Fruit fly (Drosophila melanogaster) whole organism, embryonic: ENCODE measurements around the gene Pdxk.

Experiments
- Atf3 ChIP-seq: fragments of 200-800 bp; sonication (Bioruptor generic); optimal IDR thresholded peaks from 3 replicates; lab custom pipeline; 2016; ENCODE audit warnings: missing biosample characterization, missing genetic modification characterization
- CG10565 ChIP-seq: fragments of 200-800 bp; sonication (Bioruptor generic); optimal IDR thresholded peaks from 3 replicates; lab custom pipeline; 2016; ENCODE audit warnings: missing biosample characterization, mild to moderate bottlenecking, missing genetic modification characterization
- CG11504 ChIP-seq: fragments of 200-800 bp; sonication (Bioruptor generic); optimal IDR thresholded peaks from 3 replicates; lab custom pipeline; 2019; ENCODE audit warnings: missing biosample characterization, mild to moderate bottlenecking, missing genetic modification characterization, moderate library complexity
- CG11696 ChIP-seq: fragments of 200-800 bp; sonication (Bioruptor generic); IDR thresholded peaks from 2 replicates; pipeline ENCODE4 v1.3.6; 2022; ENCODE audit warnings: missing biosample characterization, missing genetic modification characterization
- CG12155 ChIP-seq: fragments of 200-800 bp; sonication (Bioruptor generic); optimal IDR thresholded peaks from 3 replicates; lab custom pipeline; 2016; ENCODE audit warnings: missing biosample characterization, missing genetic modification characterization
- CG12219 ChIP-seq: fragments of 200-800 bp; sonication (Bioruptor generic); optimal IDR thresholded peaks from 3 replicates; lab custom pipeline; 2018; ENCODE audit warnings: missing biosample characterization, mild to moderate bottlenecking, missing genetic modification characterization
- CG12299 ChIP-seq: fragments of 200-800 bp; sonication (Bioruptor generic); optimal IDR thresholded peaks from 2 replicates; lab custom pipeline; 2018; ENCODE audit warnings: missing biosample characterization, mild to moderate bottlenecking, missing genetic modification characterization
- CG1233 ChIP-seq: fragments of 200-800 bp; sonication (Bioruptor generic); optimal IDR thresholded peaks from 4 replicates; lab custom pipeline; 2018; ENCODE audit warnings: missing biosample characterization, mild to moderate bottlenecking, missing genetic modification characterization
- CG13287 ChIP-seq: fragments of 200-800 bp; sonication (Bioruptor generic); IDR thresholded peaks from 2 replicates; pipeline ENCODE4 v1.3.6; 2022; ENCODE audit warnings: missing biosample characterization, missing genetic modification characterization; ENCODE audit not compliant: partially characterized antibody
- CG13624 ChIP-seq: fragments of 200-800 bp; sonication (Bioruptor generic); optimal IDR thresholded peaks from 2 replicates; lab custom pipeline; 2016; ENCODE audit warnings: missing biosample characterization, missing genetic modification characterization
- CG14014 ChIP-seq: fragments of 200-800 bp; sonication (Bioruptor generic); IDR thresholded peaks from 2 replicates; pipeline ENCODE4 v1.3.6; 2022; ENCODE audit warnings: missing biosample characterization, missing genetic modification characterization
- CG15514 ChIP-seq: fragments of 200-800 bp; sonication (Bioruptor generic); optimal IDR thresholded peaks from 3 replicates; lab custom pipeline; 2017; ENCODE audit warnings: missing biosample characterization, missing genetic modification characterization, mild to moderate bottlenecking, moderate library complexity, missing genetic modification reagents
- CG17359 ChIP-seq: fragments of 200-800 bp; sonication (Bioruptor generic); optimal IDR thresholded peaks from 3 replicates; lab custom pipeline; 2018; ENCODE audit warnings: missing biosample characterization, mild to moderate bottlenecking, missing genetic modification characterization, moderate library complexity
- CG17612 ChIP-seq: fragments of 200-800 bp; sonication (Bioruptor generic); IDR thresholded peaks from 2 replicates; pipeline ENCODE4 v1.3.6; 2022; ENCODE audit warnings: missing biosample characterization, missing genetic modification characterization
- CG18619 ChIP-seq: fragments of 200-800 bp; sonication (Bioruptor generic); optimal IDR thresholded peaks from 3 replicates; lab custom pipeline; 2017; ENCODE audit warnings: missing biosample characterization, mild to moderate bottlenecking, missing genetic modification characterization
- CG2712 ChIP-seq: fragments of 200-800 bp; optimal IDR thresholded peaks from 3 replicates; lab custom pipeline; 2019; ENCODE audit warnings: missing biosample characterization, mild to moderate bottlenecking, missing genetic modification characterization, moderate library complexity
- CG3065 ChIP-seq: fragments of 200-800 bp; sonication (Bioruptor generic); optimal IDR thresholded peaks from 2 replicates; lab custom pipeline; 2016; ENCODE audit warnings: missing biosample characterization, missing genetic modification characterization
- CG4282 ChIP-seq: fragments of 200-800 bp; sonication (Bioruptor generic); optimal IDR thresholded peaks from 2 replicates; lab custom pipeline; 2016; ENCODE audit warnings: missing biosample characterization, missing genetic modification characterization
- CG4617 ChIP-seq: fragments of 200-800 bp; sonication (Bioruptor generic); optimal IDR thresholded peaks from 3 replicates; lab custom pipeline; 2016; ENCODE audit warnings: missing biosample characterization, missing genetic modification characterization, borderline replicate concordance
- CG6791 ChIP-seq: fragments of 200-800 bp; sonication (Bioruptor generic); IDR thresholded peaks from 3 replicates; pipeline ENCODE4 v1.3.6; 2022; ENCODE audit warnings: missing biosample characterization, missing genetic modification characterization; ENCODE audit not compliant: partially characterized antibody
- CG7745 ChIP-seq: fragments of 200-800 bp; sonication (Bioruptor generic); optimal IDR thresholded peaks from 2 replicates; lab custom pipeline; 2018; ENCODE audit warnings: missing biosample characterization, mild to moderate bottlenecking, missing genetic modification characterization, moderate library complexity
- Chrac-16 ChIP-seq: fragments of 200-800 bp; sonication (Bioruptor generic); optimal IDR thresholded peaks from 3 replicates; lab custom pipeline; 2016; ENCODE audit warnings: missing biosample characterization, missing genetic modification characterization
- D19A ChIP-seq: fragments of 200-800 bp; optimal IDR thresholded peaks from 3 replicates; lab custom pipeline; 2019; ENCODE audit warnings: missing biosample characterization, mild to moderate bottlenecking, missing genetic modification characterization, moderate library complexity
- Dad ChIP-seq: fragments of 200-800 bp; sonication (Bioruptor generic); optimal IDR thresholded peaks from 3 replicates; lab custom pipeline; 2016; ENCODE audit warnings: missing biosample characterization, missing genetic modification characterization
- Dek ChIP-seq: fragments of 200-800 bp; sonication (Bioruptor generic); optimal IDR thresholded peaks from 3 replicates; lab custom pipeline; 2019; ENCODE audit warnings: missing biosample characterization, mild to moderate bottlenecking, missing genetic modification characterization, moderate library complexity
- Dref ChIP-seq: fragments of 200-800 bp; sonication (Bioruptor generic); IDR thresholded peaks from 2 replicates; pipeline ENCODE4 v1.3.6; 2022; ENCODE audit warnings: missing biosample characterization, missing genetic modification characterization
- ERR ChIP-seq: fragments of 200-800 bp; sonication (Bioruptor generic); optimal IDR thresholded peaks from 2 replicates; lab custom pipeline; 2016; ENCODE audit warnings: missing biosample characterization, missing genetic modification characterization
- Fer2 ChIP-seq: fragments of 200-800 bp; sonication (Bioruptor generic); optimal IDR thresholded peaks from 2 replicates; lab custom pipeline; 2018; ENCODE audit warnings: missing biosample characterization, mild to moderate bottlenecking, missing genetic modification characterization, moderate library complexity
- Kr ChIP-seq: fragments of 200-800 bp; sonication (Bioruptor generic); optimal IDR thresholded peaks from 2 replicates; lab custom pipeline; 2017; ENCODE audit warnings: missing biosample characterization, mild to moderate bottlenecking, missing genetic modification characterization
- Lhr ChIP-seq: fragments of 200-800 bp; sonication (Bioruptor generic); optimal IDR thresholded peaks from 3 replicates; lab custom pipeline; 2017; ENCODE audit warnings: mild to moderate bottlenecking, missing biosample characterization, missing genetic modification reagents, missing genetic modification characterization
- Lpt ChIP-seq: fragments of >200 bp; optimal IDR thresholded peaks from 2 replicates; lab custom pipeline; 2018; ENCODE audit warnings: missing biosample characterization, missing genetic modification characterization
- Med ChIP-seq: fragments of 200-800 bp; sonication (Bioruptor generic); peaks from one replicate; lab custom pipeline; 2016; ENCODE audit warnings: missing biosample characterization, missing genetic modification characterization, mild to moderate bottlenecking, inconsistent platforms, moderate library complexity
- NFAT ChIP-seq: fragments of 200-800 bp; sonication (Bioruptor generic); IDR thresholded peaks from 2 replicates; pipeline ENCODE4 v1.3.6; 2022; ENCODE audit warnings: missing biosample characterization, missing genetic modification characterization
- Nf-YB ChIP-seq: fragments of 200-800 bp; sonication (Bioruptor generic); optimal IDR thresholded peaks from 3 replicates; lab custom pipeline; 2019; ENCODE audit warnings: missing biosample characterization, mild to moderate bottlenecking, missing genetic modification characterization, moderate library complexity
- Oaz ChIP-seq: fragments of 200-800 bp; sonication (Bioruptor generic); IDR thresholded peaks from 2 replicates; pipeline ENCODE4 v1.3.6; 2022; ENCODE audit warnings: missing biosample characterization, missing genetic modification characterization
- Rx ChIP-seq: fragments of 200-800 bp; sonication (Bioruptor generic); IDR thresholded peaks from 2 replicates; pipeline ENCODE4 v1.3.6; 2022; ENCODE audit warnings: missing biosample characterization, missing genetic modification characterization
- Scr ChIP-seq: fragments of 200-800 bp; sonication (Bioruptor generic); IDR thresholded peaks from 2 replicates; pipeline ENCODE4 v1.3.6; 2022; ENCODE audit warnings: missing biosample characterization, missing genetic modification characterization; ENCODE audit not compliant: partially characterized antibody
- chm ChIP-seq: fragments of 200-800 bp; sonication (Bioruptor generic); IDR thresholded peaks from 2 replicates; pipeline ENCODE4 v1.3.6; 2022; ENCODE audit warnings: missing biosample characterization, missing genetic modification characterization
- grau ChIP-seq: fragments of 200-800 bp; optimal IDR thresholded peaks from 3 replicates; lab custom pipeline; 2019; ENCODE audit warnings: missing biosample characterization, mild to moderate bottlenecking, missing genetic modification characterization, moderate library complexity
- jumu ChIP-seq: fragments of 200-800 bp; sonication (Bioruptor generic); optimal IDR thresholded peaks from 3 replicates; lab custom pipeline; 2016; ENCODE audit warnings: missing biosample characterization, missing genetic modification characterization
- knrl ChIP-seq: fragments of 200-800 bp; sonication (Bioruptor generic); IDR thresholded peaks from 3 replicates; pipeline ENCODE4 v1.3.6; 2022; ENCODE audit warnings: missing biosample characterization, missing genetic modification characterization; ENCODE audit not compliant: partially characterized antibody
- lilli ChIP-seq: fragments of 200-800 bp; sonication (Bioruptor generic); optimal IDR thresholded peaks from 3 replicates; lab custom pipeline; 2016; ENCODE audit warnings: missing biosample characterization, missing genetic modification characterization
- maf-S ChIP-seq: fragments of 200-800 bp; sonication (Bioruptor generic); optimal IDR thresholded peaks from 2 replicates; lab custom pipeline; 2016; ENCODE audit warnings: missing biosample characterization, missing genetic modification characterization
- pan ChIP-seq, 4 experiments: fragments of >200 bp in 3 of 4; fragments of 200-800 bp in 1 of 4; sonication (Bioruptor generic) in 1 of 4; optimal IDR thresholded peaks in 3 of 4; IDR thresholded peaks in 1 of 4; 2 replicates each; pipeline versions ENCODE4 v1.3.6 to Lab custom; 2017 to 2022; ENCODE audit warnings: missing biosample characterization in 2 of 4, missing genetic modification characterization in 2 of 4, mixed read lengths in 1 of 4
- psq ChIP-seq: fragments of 200-800 bp; sonication (Bioruptor generic); optimal IDR thresholded peaks from 2 replicates; lab custom pipeline; 2017; ENCODE audit warnings: missing biosample characterization, missing genetic modification characterization
- pzg ChIP-seq: fragments of 200-800 bp; sonication (Bioruptor generic); optimal IDR thresholded peaks from 3 replicates; lab custom pipeline; 2018; ENCODE audit warnings: missing biosample characterization, mild to moderate bottlenecking, missing genetic modification characterization, moderate library complexity
- rib ChIP-seq: fragments of 200-800 bp; sonication (Bioruptor generic); IDR thresholded peaks from 2 replicates; pipeline ENCODE4 v1.3.6; 2022; ENCODE audit warnings: missing biosample characterization, missing genetic modification characterization
- shn ChIP-seq: fragments of 200-800 bp; sonication (Bioruptor generic); optimal IDR thresholded peaks from 3 replicates; lab custom pipeline; 2016; ENCODE audit warnings: missing biosample characterization, missing genetic modification characterization
- stc ChIP-seq: fragments of 200-800 bp; sonication (Bioruptor generic); IDR thresholded peaks from 2 replicates; pipeline ENCODE4 v1.3.6; 2022; ENCODE audit warnings: missing biosample characterization, missing genetic modification characterization
- stwl ChIP-seq: fragments of 200-800 bp; sonication (Bioruptor generic); optimal IDR thresholded peaks from 3 replicates; lab custom pipeline; 2018; ENCODE audit warnings: missing biosample characterization, mild to moderate bottlenecking, missing genetic modification characterization, moderate library complexity
- tio ChIP-seq: fragments of 200-800 bp; sonication (Bioruptor generic); optimal IDR thresholded peaks from 2 replicates; lab custom pipeline; 2017; ENCODE audit warnings: missing biosample characterization, missing genetic modification characterization, inconsistent platforms
- trh ChIP-seq: fragments of 200-800 bp; sonication (Bioruptor generic); optimal IDR thresholded peaks from 2 replicates; lab custom pipeline; 2016; ENCODE audit warnings: missing biosample characterization, missing genetic modification characterization

Gene Pdxk

dm6 chr3L:9358713-9359040, 1.4 kb upstream of the Pdxk start, which contains the start of the genes UGP and Svip (continued):
- TF ChIP-seq CG11504 (tag; lab: Kevin White, UChicago) (no peak), ERR (GFP tag; lab: Kevin White, UChicago) (no peak), Atf3 (GFP tag; lab: Kevin White, UChicago) (no peak), CG18619 (GFP tag; lab: Kevin White, UChicago) (no peak), maf-S (GFP tag; lab: Kevin White, UChicago) (no peak), grau (tag; lab: Kevin White, UChicago) (no peak), trh (GFP tag; lab: Kevin White, UChicago) (no peak), Oaz (GFP tag; lab: Robert Waterston, UW) (no peak), chm (GFP tag; lab: Robert Waterston, UW) (no peak), tio (GFP tag; lab: Kevin White, UChicago) (no peak), CG12299 (tag; lab: Kevin White, UChicago) (peak; percentile 7), CG17612 (no peak), CG2712 (tag; lab: Kevin White, UChicago) (no peak), CG6791 (GFP tag; lab: Robert Waterston, UW) (no peak), CG1233 (GFP tag; lab: Kevin White, UChicago) (no peak), shn (GFP tag; lab: Kevin White, UChicago) (no peak), Med (peak; percentile 84), CG3065 (GFP tag; lab: Kevin White, UChicago) (no peak), Dad (GFP tag; lab: Kevin White, UChicago) (no peak), Fer2 (tag; lab: Kevin White, UChicago) (no peak), Lpt (GFP tag; lab: Kevin White, UChicago) (no peak), lilli (GFP tag; lab: Kevin White, UChicago) (peak; percentile 3), rib (GFP tag; lab: Robert Waterston, UW) (no peak), Kr (GFP tag; lab: Kevin White, UChicago) (no peak), pzg (peak; percentile 51), CG14014 (GFP tag; lab: Robert Waterston, UW) (no peak), Dek (no peak), D19A (tag; lab: Kevin White, UChicago) (no peak), pan (optimal IDR thresholded peaks at IDR 0.05; lab: Kevin White, UChicago) (no peak), pan (GFP tag; optimal IDR thresholded peaks at IDR 0.05 in 1 of 2, IDR thresholded peaks at IDR 0.05 in 1 of 2) (no peak), CG12219 (GFP tag; lab: Kevin White, UChicago) (no peak), stwl (tag; lab: Kevin White, UChicago) (peak; percentile 16), CG13287 (GFP tag; lab: Robert Waterston, UW) (peak; percentile 29), Dref (GFP tag; lab: Robert Waterston, UW) (no peak), CG13624 (GFP tag; lab: Kevin White, UChicago) (no peak), Lhr (GFP tag; lab: Kevin White, UChicago) (no peak), CG17359 (tag; lab: Kevin White, UChicago) (no peak), CG10565 (GFP tag; lab: Kevin White, UChicago) (no peak), Chrac-16 (GFP tag; lab: Kevin White, UChicago) (no peak), NFAT (no peak), CG7745 (tag; lab: Kevin White, UChicago) (no peak), Scr (GFP tag; lab: Robert Waterston, UW) (no peak), Rx (no peak), CG11696 (GFP tag; lab: Robert Waterston, UW) (no peak), knrl (no peak), CG15514 (GFP tag; lab: Kevin White, UChicago) (peak; percentile 39), CG4617 (GFP tag; lab: Kevin White, UChicago) (peak; percentile 52), Nf-YB (GFP tag; lab: Kevin White, UChicago) (no peak), CG12155 (GFP tag; lab: Kevin White, UChicago) (no peak), psq (peak; percentile 25), CG4282 (GFP tag; lab: Kevin White, UChicago) (peak; percentile 27), stc (GFP tag; lab: Robert Waterston, UW) (peak; percentile 40; the same call in 1 of the 2 replicates), jumu (GFP tag; lab: Kevin White, UChicago) (no peak)
